Fruit fly (Drosophila melanogaster): ENCODE measurements around the gene Atg3.

The Atg3 gene

DNA sequence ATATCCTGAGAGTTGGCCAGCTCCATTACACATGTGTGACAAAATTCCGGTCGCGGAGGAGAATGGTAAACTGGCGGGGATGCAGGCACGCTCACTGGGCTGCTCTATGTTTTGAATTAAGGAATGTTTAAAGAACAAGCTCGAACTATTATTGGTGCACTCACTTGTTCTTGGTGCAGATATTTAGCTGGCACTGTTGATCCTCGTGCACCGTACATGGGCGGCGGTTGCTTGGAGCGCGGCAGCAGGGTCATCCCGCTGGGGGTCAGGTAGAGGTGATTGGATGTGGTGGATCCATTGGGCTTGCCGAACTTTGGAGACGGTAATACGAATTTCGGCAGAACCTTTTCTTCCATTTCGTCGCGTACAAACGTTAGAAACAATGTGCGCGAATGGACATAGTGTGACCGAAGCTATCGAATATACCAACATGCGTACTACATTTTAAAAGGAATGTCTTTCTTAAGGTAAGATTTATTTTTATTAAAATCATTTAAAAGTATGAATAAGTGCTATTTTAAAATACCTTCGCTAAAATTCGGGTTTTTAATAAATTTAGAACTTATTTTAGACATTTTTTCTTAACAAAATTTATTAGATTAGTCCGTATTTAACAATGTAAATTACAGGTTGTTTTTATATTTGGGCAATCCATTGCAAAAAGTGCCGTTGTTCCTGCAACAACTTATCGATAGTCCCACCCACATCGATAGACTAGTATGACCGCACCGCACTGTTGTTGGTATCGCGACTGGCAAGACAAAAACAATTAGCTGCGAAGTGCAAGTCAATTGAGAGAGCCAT is at the start of gene Atg3, which contains the start of gene Nufip:
TSS of gene Atg3 (plus strand) at position 735 of the 804 bp plus-strand sequence.
TSS of gene Nufip (minus strand) at position 415 of the 804 bp plus-strand sequence.
- no peak for TF ChIP-seq usp (GFP tag; optimal IDR thresholded peaks at IDR 0.05)
- no peak for TF ChIP-seq CG8478 (optimal IDR thresholded peaks at IDR 0.05)
- TF ChIP-seq Dll (optimal IDR thresholded peaks at IDR 0.05), result no peak
- TF ChIP-seq EcR (GFP tag; optimal IDR thresholded peaks at IDR 0.05), result no peak
- TF ChIP-seq pan (optimal IDR thresholded peaks at IDR 0.05), result no peak
- TF ChIP-seq psq (optimal IDR thresholded peaks at IDR 0.05), result no peak

DNA sequence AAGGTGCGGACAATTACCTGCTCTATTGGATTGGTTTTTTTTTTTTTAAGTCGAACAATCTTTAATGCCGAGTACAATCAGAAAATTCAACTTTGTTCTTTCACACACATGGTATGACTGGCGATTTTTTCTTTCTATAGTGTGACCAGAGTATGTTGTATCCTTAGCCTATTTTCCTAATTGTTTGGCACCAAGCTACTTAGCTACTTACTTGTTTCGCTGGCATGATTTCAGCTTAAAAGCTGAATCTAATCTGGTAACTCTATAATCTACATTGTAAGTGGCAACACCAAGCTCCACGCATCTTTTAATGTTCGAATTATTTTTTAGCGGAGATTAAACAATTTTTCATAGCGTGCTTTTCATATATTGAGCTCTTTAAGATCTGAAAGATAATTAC is 25.3 kb upstream of the Atg3 start, which contains the start of gene CG12477:
TSS of gene CG12477 (minus strand) at position 101 of the 400 bp plus-strand sequence.
- no peak for TF ChIP-seq usp (GFP tag; optimal IDR thresholded peaks at IDR 0.05)
- no peak for TF ChIP-seq EcR (GFP tag; optimal IDR thresholded peaks at IDR 0.05)
- no peak for TF ChIP-seq CG8478 (optimal IDR thresholded peaks at IDR 0.05)
- no peak for TF ChIP-seq Dll (optimal IDR thresholded peaks at IDR 0.05)
- no peak for TF ChIP-seq pan (optimal IDR thresholded peaks at IDR 0.05)
- TF ChIP-seq psq (optimal IDR thresholded peaks at IDR 0.05), result no peak

DNA sequence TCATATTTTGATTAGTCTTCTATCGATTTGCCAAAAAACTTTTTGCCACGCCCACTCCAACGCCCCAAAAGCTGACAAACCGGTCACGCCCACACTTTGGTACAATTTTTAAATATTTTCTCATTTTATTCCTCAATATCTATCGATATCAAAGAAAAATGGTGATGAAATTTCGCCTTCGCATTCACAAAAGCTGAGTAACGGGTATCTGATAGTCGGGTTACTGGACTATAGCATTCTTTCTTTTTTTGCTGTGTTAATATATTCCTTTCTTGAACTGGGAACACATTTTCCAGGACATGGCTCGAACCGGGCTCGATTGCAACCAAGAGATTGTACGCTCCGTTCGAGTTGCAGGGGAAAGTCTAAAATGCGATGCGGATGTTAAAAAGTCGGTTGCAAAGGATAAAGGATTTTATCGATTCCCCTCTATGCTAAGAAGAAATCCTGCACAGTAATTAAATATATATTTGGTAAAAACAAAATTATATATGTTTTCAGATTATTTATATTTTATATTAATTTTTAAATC is 5.5 kb upstream of the Atg3 start:
- TF ChIP-seq psq (optimal IDR thresholded peaks at IDR 0.05) (no peak), Dll (optimal IDR thresholded peaks at IDR 0.05) (no peak), CG8478 (optimal IDR thresholded peaks at IDR 0.05) (no peak), EcR (GFP tag; optimal IDR thresholded peaks at IDR 0.05) (no peak), usp (GFP tag; optimal IDR thresholded peaks at IDR 0.05) (no peak), pan (optimal IDR thresholded peaks at IDR 0.05) (no peak)

DNA sequence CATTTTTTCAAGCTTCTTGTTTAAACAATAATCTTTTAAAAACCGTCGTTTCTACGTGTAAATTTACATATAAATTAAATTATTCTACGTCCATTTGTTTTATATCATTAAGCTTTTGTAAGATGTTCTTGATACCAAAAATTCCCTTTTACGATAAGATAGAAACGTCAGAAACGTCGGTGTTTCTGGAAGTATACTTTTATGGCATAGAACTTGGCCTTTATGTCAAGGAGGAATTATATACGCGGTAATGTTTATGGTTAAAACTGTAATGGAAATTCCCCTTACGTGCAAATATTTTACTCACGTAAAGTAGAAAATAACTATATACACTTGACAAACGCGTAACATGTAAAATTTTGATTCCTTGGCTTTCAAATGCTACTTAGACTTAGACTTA is 4.8 kb upstream of the Atg3 start:
- TF ChIP-seq CG8478 (optimal IDR thresholded peaks at IDR 0.05), result no peak
- no peak for TF ChIP-seq EcR (GFP tag; optimal IDR thresholded peaks at IDR 0.05)
- TF ChIP-seq psq (optimal IDR thresholded peaks at IDR 0.05), result no peak

DNA sequence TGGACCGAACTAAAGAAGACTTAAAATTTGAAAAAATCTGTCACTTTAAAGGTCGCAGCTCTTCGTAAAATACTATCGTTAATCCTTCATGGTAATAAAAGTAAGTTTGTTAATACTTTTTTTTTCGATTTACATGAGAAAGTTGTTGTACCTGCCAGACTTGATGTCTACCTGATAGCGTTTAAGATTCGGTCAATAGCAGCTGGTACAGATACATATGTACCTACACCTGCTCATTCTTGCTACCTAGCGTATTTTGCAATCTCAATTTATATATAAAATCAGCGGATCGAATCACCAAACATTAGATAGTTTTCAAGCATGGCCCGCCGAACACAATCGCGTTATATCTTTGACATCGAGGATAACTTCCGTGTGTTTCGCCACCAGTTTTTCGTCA is 4.3 kb upstream of the Atg3 start, which contains the start of gene CG6885:
TSS of gene CG6885 (plus strand) at position 301 of the 400 bp plus-strand sequence.
- TF ChIP-seq psq (optimal IDR thresholded peaks at IDR 0.05) (no peak), EcR (GFP tag; optimal IDR thresholded peaks at IDR 0.05) (no peak), CG8478 (optimal IDR thresholded peaks at IDR 0.05) (no peak), usp (GFP tag; optimal IDR thresholded peaks at IDR 0.05) (no peak), pan (optimal IDR thresholded peaks at IDR 0.05) (no peak), Dll (optimal IDR thresholded peaks at IDR 0.05) (no peak)

DNA sequence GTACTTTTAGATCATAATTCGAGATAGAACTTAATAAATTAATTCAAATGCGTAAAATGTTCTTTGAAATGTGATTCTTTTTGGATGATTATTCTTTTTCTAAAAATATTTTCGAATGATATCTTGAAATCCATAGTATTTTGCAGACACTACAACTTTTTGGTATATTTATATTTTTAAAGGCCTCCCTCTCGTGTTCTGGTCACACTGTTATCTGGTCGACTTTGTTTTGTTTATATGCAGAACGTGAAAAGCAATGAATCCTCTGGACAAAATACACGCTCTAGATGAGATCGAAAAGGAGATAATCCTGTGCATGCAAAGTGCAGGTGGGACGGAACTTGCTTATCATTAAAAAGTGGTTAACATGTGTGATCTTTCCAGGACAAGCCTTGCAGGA is 2.8 kb upstream of the Atg3 start, which contains the start of gene MED11:
TSS of gene MED11 (plus strand) at position 210 of the 400 bp plus-strand sequence.
- no peak for TF ChIP-seq psq (optimal IDR thresholded peaks at IDR 0.05)
- no peak for TF ChIP-seq usp (GFP tag; optimal IDR thresholded peaks at IDR 0.05)

DNA sequence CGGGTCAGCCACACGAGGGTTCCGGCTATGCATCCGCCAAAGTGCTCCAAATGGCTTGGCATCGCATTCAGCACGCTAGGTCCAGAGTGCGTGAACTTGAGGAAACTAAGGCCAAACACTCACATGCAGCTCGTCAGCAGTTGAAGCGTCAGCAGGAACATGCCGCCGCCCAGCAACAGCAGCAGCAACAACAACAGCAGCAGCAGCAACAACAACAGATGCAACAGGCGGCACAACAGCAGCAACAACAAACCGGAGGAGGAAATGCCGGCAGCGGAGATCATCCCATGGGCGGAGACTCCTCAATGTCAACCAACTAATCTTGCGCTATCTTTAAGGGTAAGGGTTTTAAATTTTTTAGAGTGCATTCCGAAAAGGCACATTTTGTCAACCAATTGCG is 2.3 kb upstream of the Atg3 start:
- TF ChIP-seq EcR (GFP tag; optimal IDR thresholded peaks at IDR 0.05), result no peak
- TF ChIP-seq CG8478 (optimal IDR thresholded peaks at IDR 0.05), result no peak
- no peak for TF ChIP-seq psq (optimal IDR thresholded peaks at IDR 0.05)
- TF ChIP-seq Dll (optimal IDR thresholded peaks at IDR 0.05), result no peak
- no peak for TF ChIP-seq pan (optimal IDR thresholded peaks at IDR 0.05)
- TF ChIP-seq usp (GFP tag; optimal IDR thresholded peaks at IDR 0.05), result no peak

DNA sequence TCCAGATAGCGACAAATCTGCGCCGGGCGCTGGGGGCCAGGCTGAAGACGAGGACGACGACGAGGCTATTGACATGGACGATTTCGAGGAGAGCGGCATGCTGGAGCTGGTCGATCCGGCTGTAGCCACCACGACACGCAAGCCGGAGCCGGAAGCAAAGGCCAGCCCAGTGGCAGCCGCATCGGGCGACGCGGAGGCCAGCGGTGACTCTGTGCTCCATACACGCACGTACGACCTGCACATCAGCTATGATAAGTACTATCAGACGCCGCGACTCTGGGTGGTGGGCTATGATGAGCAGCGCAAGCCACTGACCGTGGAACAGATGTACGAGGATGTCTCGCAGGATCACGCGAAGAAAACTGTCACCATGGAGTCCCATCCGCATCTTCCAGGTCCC is 1.3 kb downstream of the Atg3 start:
- TF ChIP-seq pan (optimal IDR thresholded peaks at IDR 0.05), result no peak
- no peak for TF ChIP-seq usp (GFP tag; optimal IDR thresholded peaks at IDR 0.05)
- TF ChIP-seq EcR (GFP tag; optimal IDR thresholded peaks at IDR 0.05), result no peak
- no peak for TF ChIP-seq CG8478 (optimal IDR thresholded peaks at IDR 0.05)
- no peak for TF ChIP-seq Dll (optimal IDR thresholded peaks at IDR 0.05)
- TF ChIP-seq psq (optimal IDR thresholded peaks at IDR 0.05), result no peak

DNA sequence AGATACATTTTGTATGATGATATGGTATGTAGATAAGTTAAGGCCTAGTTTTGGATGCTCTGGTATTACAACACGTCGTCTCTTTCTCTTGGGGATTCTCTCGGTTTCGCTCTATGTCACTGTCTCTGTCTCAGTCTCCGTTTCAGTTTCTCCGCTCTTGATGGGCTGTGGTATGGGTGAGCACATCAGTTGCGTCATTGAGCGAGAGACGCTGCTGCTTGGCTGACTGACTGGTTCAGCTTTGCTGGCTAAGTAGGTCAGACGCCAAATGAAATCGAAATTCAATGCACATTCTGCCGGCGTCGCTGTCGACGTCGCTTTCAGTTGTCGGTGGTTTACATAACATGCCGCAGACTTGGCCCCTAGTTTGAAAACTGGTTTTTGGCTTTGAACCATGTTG is 5.3 kb downstream of the Atg3 start:
- TF ChIP-seq CG8478 (optimal IDR thresholded peaks at IDR 0.05), result no peak
- TF ChIP-seq usp (GFP tag; optimal IDR thresholded peaks at IDR 0.05), result no peak
- TF ChIP-seq EcR (GFP tag; optimal IDR thresholded peaks at IDR 0.05), result no peak
- TF ChIP-seq Dll (optimal IDR thresholded peaks at IDR 0.05), result no peak
- TF ChIP-seq psq (optimal IDR thresholded peaks at IDR 0.05), result no peak
- no peak for TF ChIP-seq pan (optimal IDR thresholded peaks at IDR 0.05)

DNA sequence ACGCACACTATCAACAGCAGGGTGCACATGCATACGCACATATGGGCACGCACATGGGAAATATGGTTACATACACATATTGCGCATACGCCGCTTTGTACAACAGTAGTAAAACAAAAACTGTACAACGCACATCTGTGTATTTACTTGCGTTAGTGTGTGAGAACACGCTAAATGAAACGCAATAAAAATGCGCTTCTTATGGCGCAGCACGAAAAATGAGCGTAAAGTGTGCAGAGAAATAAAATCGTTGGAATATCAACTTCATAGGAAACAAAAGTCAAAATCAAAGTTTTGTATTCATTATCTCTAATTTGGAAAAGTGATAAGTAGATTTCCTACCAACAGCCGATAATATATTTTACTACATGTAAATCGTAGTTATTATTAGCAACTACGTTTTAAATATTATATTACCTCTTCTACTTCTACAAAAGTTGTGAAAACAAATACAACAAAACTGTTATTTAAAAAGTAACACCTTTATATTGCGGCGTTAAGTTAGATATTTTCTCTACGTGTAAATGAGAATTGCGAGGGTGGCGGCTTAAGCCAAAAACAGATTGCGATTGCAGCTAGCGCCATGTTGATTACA is 7.9 kb downstream of the Atg3 start:
- TF ChIP-seq CG8478 (optimal IDR thresholded peaks at IDR 0.05), result no peak
- no peak for TF ChIP-seq EcR (GFP tag; optimal IDR thresholded peaks at IDR 0.05)
- TF ChIP-seq pan (optimal IDR thresholded peaks at IDR 0.05), result no peak
- no peak for TF ChIP-seq psq (optimal IDR thresholded peaks at IDR 0.05)
- no peak for TF ChIP-seq Dll (optimal IDR thresholded peaks at IDR 0.05)
- no peak for TF ChIP-seq usp (GFP tag; optimal IDR thresholded peaks at IDR 0.05)

DNA sequence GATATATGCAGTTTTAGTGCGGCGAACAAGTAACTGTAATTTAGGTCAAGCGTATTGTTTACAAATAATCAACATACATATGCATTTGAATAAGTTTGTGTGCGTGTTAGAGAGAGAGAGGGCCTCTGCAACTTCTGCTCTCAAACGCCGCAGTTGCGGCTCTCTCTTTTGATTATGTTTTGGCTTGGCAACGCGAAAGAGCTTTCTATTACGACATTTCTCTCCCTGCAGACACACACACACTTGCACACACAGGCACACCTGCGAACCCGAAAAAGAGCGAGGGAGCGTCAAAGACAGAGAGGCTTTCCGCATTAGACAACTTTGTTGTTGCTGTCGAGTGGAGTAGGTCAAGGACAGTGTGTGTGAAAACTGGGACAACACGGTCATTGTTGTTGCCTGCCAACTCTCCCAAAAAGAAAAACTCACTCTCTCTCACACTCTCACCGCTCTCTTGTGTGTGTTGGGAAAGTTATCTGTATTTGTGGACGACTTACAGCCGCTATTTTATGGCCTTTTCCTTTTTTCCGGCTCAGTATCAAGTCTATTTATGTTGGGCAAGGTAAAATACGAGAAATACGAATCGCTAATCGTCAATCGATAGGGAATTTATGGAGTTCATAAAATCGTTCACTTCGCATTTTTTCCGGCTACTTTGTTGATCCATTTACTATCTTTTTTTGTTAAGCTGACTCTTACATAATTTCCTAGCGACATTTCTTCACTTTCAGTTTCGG is 8.8 kb downstream of the Atg3 start:
- TF ChIP-seq pan (optimal IDR thresholded peaks at IDR 0.05) (no peak), psq (optimal IDR thresholded peaks at IDR 0.05) (no peak), EcR (GFP tag; optimal IDR thresholded peaks at IDR 0.05) (no peak), usp (GFP tag; optimal IDR thresholded peaks at IDR 0.05) (no peak), Dll (optimal IDR thresholded peaks at IDR 0.05) (no peak), CG8478 (optimal IDR thresholded peaks at IDR 0.05) (no peak)
